Worm (Caenorhabditis elegans): ENCODE data around the gene chil-9.

The chil-9 gene

DNA sequence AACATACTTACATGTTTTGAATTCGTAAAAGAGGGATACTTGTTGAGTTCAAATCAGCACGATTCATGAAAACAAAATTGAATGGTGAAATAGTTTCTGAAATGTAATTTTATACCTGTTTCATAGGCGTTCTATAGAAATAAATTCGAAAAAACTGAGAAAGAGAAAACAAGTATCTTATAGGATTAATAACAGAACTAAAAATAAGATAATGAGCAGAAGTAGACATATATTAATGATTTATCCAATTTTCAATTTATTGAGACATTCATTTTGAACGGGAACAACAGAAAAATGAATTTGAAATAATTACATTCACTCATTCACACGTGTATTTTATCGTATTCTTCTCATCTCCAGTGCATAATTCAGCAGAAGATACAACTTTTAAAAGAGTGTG is 12.7 kb upstream of the chil-9 start, which contains the start of gene chil-6:
chil-6 (minus strand) TSS at position 101 of the 400 bp plus-strand sequence.
- TF ChIP-seq ceh-39 (tag; optimal IDR thresholded peaks at IDR 0.05) (no peak), unc-62 (GFP tag; optimal IDR thresholded peaks at IDR 0.05) (no peak), pha-4 (tag; optimal IDR thresholded peaks at IDR 0.05) (no peak), M03D4.4 (tag; optimal IDR thresholded peaks at IDR 0.05) (no peak), sptf-1 (tag; optimal IDR thresholded peaks at IDR 0.05) (no peak), elt-1 (tag; optimal IDR thresholded peaks at IDR 0.05; ENCODE audit: borderline replicate concordance, insufficient read depth) (no peak), hlh-1 (tag; optimal IDR thresholded peaks at IDR 0.05) (no peak), nhr-12 (tag; optimal IDR thresholded peaks at IDR 0.05) (no peak), drap-1 (GFP tag; optimal IDR thresholded peaks at IDR 0.05) (no peak), lin-13 (tag; optimal IDR thresholded peaks at IDR 0.05) (no peak), elt-3 (tag; optimal IDR thresholded peaks at IDR 0.05) (no peak), ham-2 (GFP tag; optimal IDR thresholded peaks at IDR 0.05) (no peak), zip-8 (tag; optimal IDR thresholded peaks at IDR 0.05) (no peak), nhr-76 (tag; optimal IDR thresholded peaks at IDR 0.05) (no peak), ceh-83 (GFP tag; optimal IDR thresholded peaks at IDR 0.05) (no peak)

- no peak for TF ChIP-seq sptf-1 (tag; optimal IDR thresholded peaks at IDR 0.05)
- no peak for TF ChIP-seq unc-62 (GFP tag; optimal IDR thresholded peaks at IDR 0.05)
- TF ChIP-seq mls-2 (tag; optimal IDR thresholded peaks at IDR 0.05): no peak
- no peak for TF ChIP-seq ham-2 (GFP tag; optimal IDR thresholded peaks at IDR 0.05)
- no peak for TF ChIP-seq mab-5 (tag; optimal IDR thresholded peaks at IDR 0.05)
- TF ChIP-seq sem-2 (GFP tag; optimal IDR thresholded peaks at IDR 0.05): no peak
- no peak for TF ChIP-seq ztf-11 (tag; optimal IDR thresholded peaks at IDR 0.05)
- TF ChIP-seq ceh-83 (GFP tag; optimal IDR thresholded peaks at IDR 0.05): no peak
- TF ChIP-seq mep-1 (tag; optimal IDR thresholded peaks at IDR 0.05): no peak
- no peak for TF ChIP-seq pha-4 (tag; optimal IDR thresholded peaks at IDR 0.05)
- no peak for TF ChIP-seq lin-13 (tag; optimal IDR thresholded peaks at IDR 0.05)
- no peak for TF ChIP-seq nhr-28 (tag; optimal IDR thresholded peaks at IDR 0.05)
- no peak for TF ChIP-seq nhr-12 (tag; optimal IDR thresholded peaks at IDR 0.05)
- TF ChIP-seq bed-3 (GFP tag; optimal IDR thresholded peaks at IDR 0.05): no peak
- TF ChIP-seq zip-8 (tag; optimal IDR thresholded peaks at IDR 0.05): no peak
- no peak for TF ChIP-seq lin-32 (GFP tag; optimal IDR thresholded peaks at IDR 0.05)
- TF ChIP-seq drap-1 (GFP tag; optimal IDR thresholded peaks at IDR 0.05): no peak
These were observed 10.5 kb upstream of the chil-9 start, which contains the start of gene chil-4 for ce11 chrII:9855620-9856019. TSS of gene chil-4 (minus strand) at chrII:9855720.

DNA sequence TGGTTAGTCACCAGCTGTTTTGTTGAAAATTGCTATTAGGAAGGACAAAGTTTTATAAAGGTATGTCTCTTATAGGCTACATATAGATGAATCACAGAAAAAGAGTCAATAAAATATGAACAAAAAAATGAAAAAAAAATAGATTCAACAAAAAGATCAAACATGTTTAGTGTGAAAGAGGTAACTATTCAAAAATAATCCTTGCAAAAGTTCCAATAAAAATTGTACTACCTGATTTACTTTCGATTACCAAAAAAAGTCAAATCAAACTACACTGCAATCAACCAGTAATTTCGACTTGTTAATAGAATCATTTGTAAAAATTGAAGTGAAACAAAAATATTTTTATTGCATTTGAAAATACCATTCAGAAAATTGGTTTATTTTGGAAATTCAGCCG is 5.8 kb upstream of the chil-9 start, which contains the start of gene ZK938.10:
ZK938.10 (minus strand) TSS at position 101 of the 400 bp plus-strand sequence.
- TF ChIP-seq ceh-39 (tag; optimal IDR thresholded peaks at IDR 0.05): no peak
- no peak for TF ChIP-seq sem-2 (GFP tag; optimal IDR thresholded peaks at IDR 0.05)
- TF ChIP-seq drap-1 (GFP tag; optimal IDR thresholded peaks at IDR 0.05): no peak

- no peak for TF ChIP-seq sem-2 (GFP tag; optimal IDR thresholded peaks at IDR 0.05)
- no peak for TF ChIP-seq lin-13 (tag; optimal IDR thresholded peaks at IDR 0.05)
- TF ChIP-seq mab-5 (tag; optimal IDR thresholded peaks at IDR 0.05): no peak
- no peak for TF ChIP-seq nhr-12 (tag; optimal IDR thresholded peaks at IDR 0.05)
- TF ChIP-seq ceh-43 (GFP tag; optimal IDR thresholded peaks at IDR 0.05): no peak
These were observed 4.4 kb upstream of the chil-9 start, which contains the start of gene old-2 for ce11 chrII:9849497-9849896. TSS of gene old-2 (minus strand) at chrII:9849597.

DNA sequence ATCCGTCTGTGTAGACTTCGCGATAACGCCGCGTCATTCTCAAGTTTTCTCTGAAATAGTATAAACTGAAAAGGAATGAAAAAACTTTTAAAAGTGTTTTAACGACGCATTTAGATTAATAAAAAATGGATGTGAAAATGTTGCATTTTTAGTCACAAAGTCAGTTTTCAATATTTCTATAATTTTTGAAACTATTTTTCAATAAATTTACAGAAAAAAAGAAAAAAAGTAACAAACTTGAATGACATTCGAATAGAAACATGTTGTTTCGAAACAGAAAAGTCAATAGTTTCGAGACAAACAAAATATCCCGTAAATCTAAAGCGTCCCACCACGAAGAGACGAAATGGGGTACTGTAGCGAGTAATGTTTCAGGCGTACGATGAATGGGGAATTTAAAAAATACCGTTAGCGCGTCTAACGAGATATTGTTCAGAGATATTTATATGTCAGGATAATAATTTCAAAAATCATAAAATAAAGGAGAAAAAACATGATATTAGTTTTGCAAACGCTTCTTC is 3.1 kb downstream of the chil-9 start, which contains the start of gene rnh-1.2:
rnh-1.2 (minus strand) TSS at position 51 of the 521 bp plus-strand sequence.
- TF ChIP-seq lsy-2 (tag; optimal IDR thresholded peaks at IDR 0.05) (no peak), mab-5 (tag; optimal IDR thresholded peaks at IDR 0.05) (no peak), pha-4 (tag; optimal IDR thresholded peaks at IDR 0.05) (no peak), elt-1 (tag; optimal IDR thresholded peaks at IDR 0.05; ENCODE audit: borderline replicate concordance, insufficient read depth) (no peak), drap-1 (GFP tag; optimal IDR thresholded peaks at IDR 0.05) (no peak), ceh-43 (GFP tag; optimal IDR thresholded peaks at IDR 0.05) (no peak), mls-2 (tag; optimal IDR thresholded peaks at IDR 0.05) (no peak), ceh-83 (GFP tag; optimal IDR thresholded peaks at IDR 0.05) (no peak), lin-32 (GFP tag; optimal IDR thresholded peaks at IDR 0.05) (no peak), mep-1 (tag; optimal IDR thresholded peaks at IDR 0.05) (no peak), nhr-2 (tag; optimal IDR thresholded peaks at IDR 0.05) (no peak)

DNA sequence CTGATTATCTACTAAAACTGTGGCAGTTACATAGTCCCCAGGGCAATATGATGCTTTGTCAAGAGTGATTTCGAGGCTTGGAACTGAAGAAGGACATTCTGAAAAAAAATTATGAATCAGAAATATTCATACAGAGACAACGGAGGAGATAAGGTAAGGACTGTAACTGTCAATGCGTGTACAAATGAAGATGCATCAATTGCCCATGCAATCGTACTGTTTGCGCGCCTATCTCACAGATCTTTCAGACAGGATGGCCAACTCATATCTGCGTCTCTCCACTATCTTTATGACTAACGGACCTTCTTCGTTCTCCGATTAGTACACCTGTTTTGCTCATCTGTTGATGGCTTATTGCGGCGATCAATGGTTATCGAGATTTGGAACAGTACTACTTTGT is 4.8 kb downstream of the chil-9 start, which contains the start of gene ZK938.11:
ZK938.11 (minus strand) TSS at position 101 of the 400 bp plus-strand sequence.
- no peak for TF ChIP-seq M03D4.4 (tag; optimal IDR thresholded peaks at IDR 0.05)
- no peak for TF ChIP-seq pha-4 (tag; optimal IDR thresholded peaks at IDR 0.05)
- no peak for TF ChIP-seq sem-2 (GFP tag; optimal IDR thresholded peaks at IDR 0.05)
- no peak for TF ChIP-seq unc-39 (tag; optimal IDR thresholded peaks at IDR 0.05)
- peak; percentile 87 for TF ChIP-seq elt-1 (tag; optimal IDR thresholded peaks at IDR 0.05; ENCODE audit: borderline replicate concordance, insufficient read depth)
